Worm (Caenorhabditis elegans) whole organism, young adult: ENCODE results near the gene F53F4.17.
A peak's percentile ranks its signal among the peaks of the same experiment; 100 is the strongest.

Experiments
- F23B12.7 ChIP-seq: sonication (generic microtip); optimal IDR thresholded peaks from 2 replicates; lab custom pipeline; 2017; ENCODE audit warnings: missing genetic modification characterization, mild to moderate bottlenecking, missing compliant biosample characterization, antibody characterized with exemption, moderate library complexity; ENCODE audit not compliant: insufficient read depth
- F33H1.4 ChIP-seq: fragments of 200-800 bp; sonication (Bioruptor generic); IDR thresholded peaks from 2 replicates; pipeline ENCODE4 v1.3.6; 2022; ENCODE audit warnings: missing genetic modification reagents, missing genetic modification characterization, missing compliant biosample characterization
- T07F8.4 ChIP-seq: sonication (generic microtip); optimal IDR thresholded peaks from 2 replicates; lab custom pipeline; 2016; ENCODE audit warnings: mild to moderate bottlenecking, missing genetic modification characterization, moderate library complexity, missing compliant biosample characterization
- T26A5.8 ChIP-seq: sonication (generic microtip); optimal IDR thresholded peaks from 2 replicates; lab custom pipeline; 2016; ENCODE audit warnings: missing genetic modification characterization, missing compliant biosample characterization
- Y56A3A.18 ChIP-seq: fragments of 200-800 bp; sonication (Bioruptor generic); IDR thresholded peaks from 2 replicates; pipeline ENCODE4 v1.3.6; 2022; ENCODE audit warnings: missing genetic modification reagents, missing genetic modification characterization, missing compliant biosample characterization
- akir-1 ChIP-seq: fragments of 200-800 bp; sonication (Bioruptor generic); optimal IDR thresholded peaks from 2 replicates; lab custom pipeline; 2018; ENCODE audit warnings: mild to moderate bottlenecking, missing genetic modification characterization, moderate library complexity, missing compliant biosample characterization
- ama-1 ChIP-seq, 3 experiments: fragments of 150-350 bp in 1 of 3; sonication (generic microtip) in 2 of 3; optimal IDR thresholded peaks; 2 replicates each; lab custom pipeline; 2014 to 2018; ENCODE audit warnings: missing biosample characterization in 2 of 3, missing genetic modification characterization in 2 of 3, missing genetic modification reagents in 2 of 3
- attf-6 ChIP-seq: fragments of 200-800 bp; sonication (Bioruptor generic); IDR thresholded peaks from 2 replicates; pipeline ENCODE4 v1.3.6; 2022; ENCODE audit warnings: missing genetic modification reagents, missing genetic modification characterization, missing compliant biosample characterization
- cebp-1 ChIP-seq, 2 experiments: fragments of 200-800 bp in 1 of 2; sonication (Bioruptor generic) in 1 of 2; sonication (generic microtip) in 1 of 2; IDR thresholded peaks in 1 of 2; optimal IDR thresholded peaks in 1 of 2; 2 replicates each; pipeline versions ENCODE4 v1.3.6 to Lab custom; 2017 to 2022; ENCODE audit warnings: missing compliant biosample characterization in 2 of 2, missing genetic modification characterization in 2 of 2, mild to moderate bottlenecking in 1 of 2, missing genetic modification reagents in 1 of 2, moderate library complexity in 1 of 2
- chd-7 ChIP-seq: sonication (generic microtip); optimal IDR thresholded peaks from 2 replicates; lab custom pipeline; 2016; ENCODE audit warnings: mild to moderate bottlenecking, missing genetic modification characterization, moderate library complexity, missing compliant biosample characterization
- die-1 ChIP-seq: sonication (generic microtip); optimal IDR thresholded peaks from 2 replicates; lab custom pipeline; 2016; ENCODE audit warnings: missing genotype, mild to moderate bottlenecking, missing genetic modification characterization, missing compliant biosample characterization
- dox-1 ChIP-seq: fragments of 200-800 bp; sonication (Bioruptor generic); IDR thresholded peaks from 2 replicates; pipeline ENCODE4 v1.3.6; 2022; ENCODE audit warnings: missing genetic modification reagents, missing genetic modification characterization, missing compliant biosample characterization
- fkh-3 ChIP-seq: sonication (generic microtip); optimal IDR thresholded peaks from 2 replicates; lab custom pipeline; 2016; ENCODE audit warnings: mild to moderate bottlenecking, missing genetic modification characterization, missing compliant biosample characterization
- him-1 ChIP-seq: sonication (generic microtip); optimal IDR thresholded peaks from 2 replicates; lab custom pipeline; 2016; ENCODE audit warnings: missing genotype, missing genetic modification reagents, missing genetic modification characterization, missing compliant biosample characterization
- let-526 ChIP-seq: fragments of 200-800 bp; sonication (Bioruptor generic); IDR thresholded peaks from 2 replicates; pipeline ENCODE4 v1.3.6; 2022; ENCODE audit warnings: missing genetic modification reagents, missing genetic modification characterization, missing compliant biosample characterization
- lin-26 ChIP-seq: fragments of 200-800 bp; sonication (Bioruptor generic); IDR thresholded peaks from 2 replicates; pipeline ENCODE4 v1.3.6; 2022; ENCODE audit warnings: missing genetic modification reagents, missing genetic modification characterization, missing compliant biosample characterization
- lin-40 ChIP-seq: sonication (generic microtip); optimal IDR thresholded peaks from 2 replicates; lab custom pipeline; 2016; ENCODE audit warnings: missing genetic modification characterization, mild to moderate bottlenecking, missing compliant biosample characterization, missing genotype, missing genetic modification reagents
- lin-54 ChIP-seq: fragments of 200-800 bp; sonication (Bioruptor generic); optimal IDR thresholded peaks from 2 replicates; lab custom pipeline; 2018; ENCODE audit warnings: mild to moderate bottlenecking, missing genetic modification characterization, missing compliant biosample characterization
- lir-1 ChIP-seq: fragments of 200-800 bp; sonication (Bioruptor generic); conservative IDR thresholded peaks from 2 replicates; pipeline ENCODE4 v1.3.6; 2022; ENCODE audit warnings: missing genetic modification reagents, missing genetic modification characterization, missing compliant biosample characterization
- madf-3 ChIP-seq: fragments of 200-800 bp; sonication (Bioruptor generic); IDR thresholded peaks from 2 replicates; pipeline ENCODE4 v1.3.6; 2022; ENCODE audit warnings: missing genetic modification reagents, missing genetic modification characterization, missing compliant biosample characterization
- nfya-2 ChIP-seq: fragments of 200-800 bp; sonication (Bioruptor generic); IDR thresholded peaks from 2 replicates; pipeline ENCODE4 v1.3.6; 2022; ENCODE audit warnings: missing genetic modification reagents, missing genetic modification characterization, missing compliant biosample characterization
- nfyb-1 ChIP-seq: fragments of 200-800 bp; sonication (Bioruptor generic); IDR thresholded peaks from 2 replicates; pipeline ENCODE4 v1.3.6; 2022; ENCODE audit warnings: missing genetic modification reagents, missing genetic modification characterization, missing compliant biosample characterization
- nhr-27 ChIP-seq: fragments of 200-800 bp; sonication (Bioruptor generic); optimal IDR thresholded peaks from 2 replicates; lab custom pipeline; 2018; ENCODE audit warnings: mild to moderate bottlenecking, missing genetic modification characterization, moderate library complexity, missing compliant biosample characterization
- nhr-80 ChIP-seq: sonication (generic microtip); optimal IDR thresholded peaks from 2 replicates; lab custom pipeline; 2016; ENCODE audit warnings: missing genetic modification characterization, missing compliant biosample characterization
- pha-4 ChIP-seq: fragments of 150-350 bp; sonication (generic microtip); optimal IDR thresholded peaks from 2 replicates; lab custom pipeline; 2014; ENCODE audit warnings: missing biosample characterization, missing genetic modification reagents, missing genetic modification characterization
- sea-2 ChIP-seq: fragments of 200-800 bp; sonication (Bioruptor generic); IDR thresholded peaks from 2 replicates; pipeline ENCODE4 v1.3.6; 2022; ENCODE audit warnings: missing genetic modification characterization, missing compliant biosample characterization
- snpc-4 ChIP-seq, 5 experiments: fragments of 150-350 bp in 1 of 5; sonication (generic microtip) in 4 of 5; optimal IDR thresholded peaks; 2 replicates each; lab custom pipeline; 2014 to 2018; ENCODE audit warnings: missing genetic modification characterization in 5 of 5, missing biosample characterization in 3 of 5, antibody characterized with exemption in 2 of 5, mild to moderate bottlenecking in 2 of 5, missing compliant biosample characterization in 2 of 5, missing genotype in 2 of 5, moderate library complexity in 2 of 5, missing genetic modification reagents in 1 of 5
- unc-130 ChIP-seq: sonication (generic microtip); optimal IDR thresholded peaks from 2 replicates; lab custom pipeline; 2016; ENCODE audit warnings: missing genetic modification reagents, missing genetic modification characterization, missing compliant biosample characterization
- ztf-22 ChIP-seq: fragments of 200-800 bp; sonication (Bioruptor generic); optimal IDR thresholded peaks from 2 replicates; lab custom pipeline; 2018; ENCODE audit warnings: mild to moderate bottlenecking, missing genetic modification characterization, moderate library complexity, missing compliant biosample characterization
- ztf-3 ChIP-seq: fragments of 200-800 bp; sonication (Bioruptor generic); optimal IDR thresholded peaks from 2 replicates; lab custom pipeline; 2018; ENCODE audit warnings: mild to moderate bottlenecking, missing genetic modification characterization, missing compliant biosample characterization
- ztf-6 ChIP-seq: fragments of 200-800 bp; sonication (Bioruptor generic); IDR thresholded peaks from 2 replicates; pipeline ENCODE4 v1.3.6; 2022; ENCODE audit warnings: missing genetic modification reagents, missing genetic modification characterization, missing compliant biosample characterization

Gene F53F4.17

DNA sequence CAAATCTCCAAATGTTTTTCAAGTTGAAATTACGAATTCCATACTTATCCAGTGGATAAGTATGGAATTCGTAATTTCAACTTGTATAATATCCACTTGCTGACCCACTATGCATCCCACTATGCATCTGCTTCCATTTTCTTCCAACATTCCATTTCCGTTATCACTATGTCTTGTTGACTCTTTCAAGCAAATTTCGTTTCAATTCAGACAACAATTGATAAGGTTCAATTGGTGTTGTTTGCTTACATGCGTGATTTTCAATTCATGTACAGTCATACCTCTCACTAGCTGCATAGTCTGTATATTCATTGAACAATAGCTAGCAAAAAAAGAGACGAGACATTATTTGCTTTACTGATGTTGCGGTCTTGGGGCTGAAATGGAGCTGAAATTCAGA is 11.2 kb upstream of the F53F4.17 start:
- TF ChIP-seq nhr-80 (peak; percentile 17), let-526 (no peak), ztf-6 (GFP tag; lab: Robert Waterston, UW) (no peak), T07F8.4 (no peak), lin-40 (tag; lab: Kevin White, UChicago) (no peak), akir-1 (GFP tag; lab: Kevin White, UChicago) (no peak), ama-1 (optimal IDR thresholded peaks at IDR 0.05; lab: Kevin White, UChicago) (no peak), ama-1 (GFP tag; optimal IDR thresholded peaks at IDR 0.05; lab: Kevin White, UChicago) (no peak)

DNA sequence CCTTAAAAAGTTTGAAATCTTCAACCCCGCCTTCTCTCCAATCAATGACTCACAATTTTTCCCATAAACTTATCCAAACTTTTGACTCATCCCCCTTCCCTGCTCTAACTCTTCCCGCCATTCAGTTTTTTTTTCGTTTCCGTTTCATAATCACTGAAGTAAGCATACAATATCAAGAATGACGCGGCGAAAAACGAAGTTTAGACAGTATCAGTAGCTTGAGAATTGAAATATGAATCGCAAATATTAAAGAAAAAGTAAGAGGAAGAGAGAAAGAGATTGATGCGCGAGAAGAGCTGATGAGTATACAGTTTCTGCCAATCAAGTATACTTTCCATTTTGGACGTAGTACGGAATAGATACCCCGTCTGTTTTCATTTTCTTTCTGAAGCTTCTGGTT is 10.5 kb upstream of the F53F4.17 start:
- TF ChIP-seq nhr-80: peak; percentile 75
- TF ChIP-seq die-1 (tag; lab: Kevin White, UChicago): no peak

ce11 chrV:13578637-13579036 is 9.4 kb upstream of the F53F4.17 start, which contains the start of gene C50B8.6:
Gene C50B8.6, plus strand, starts transcription at chrV:13578972.
- peak; percentile 82 for TF ChIP-seq nhr-80
- TF ChIP-seq nfya-2 (GFP tag; lab: Robert Waterston, UW): no peak

DNA sequence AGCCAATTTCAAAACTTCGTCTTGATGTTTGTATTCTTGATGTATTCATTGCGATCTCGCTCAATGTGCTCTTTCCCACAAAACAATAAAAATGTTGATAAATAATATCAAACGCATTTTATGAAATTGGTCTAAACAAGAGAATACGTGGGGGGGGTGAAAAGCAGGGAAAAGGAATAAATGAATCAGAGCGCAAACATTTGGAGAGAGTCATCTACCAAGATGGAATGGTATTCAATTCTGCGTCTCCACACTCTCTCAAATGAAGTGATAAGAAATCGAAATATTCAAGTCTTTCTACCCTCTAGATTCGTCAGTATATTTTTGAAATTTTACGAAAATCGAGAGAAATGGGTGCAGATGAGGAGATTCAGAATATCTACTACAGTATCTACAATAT is 7.3 kb upstream of the F53F4.17 start, which contains the start of gene C50B8.5:
Gene C50B8.5 (plus strand): TSS at position 273 of the 400 bp plus-strand sequence.
- no peak for TF ChIP-seq nfyb-1
- TF ChIP-seq nhr-80: peak; percentile 46

DNA sequence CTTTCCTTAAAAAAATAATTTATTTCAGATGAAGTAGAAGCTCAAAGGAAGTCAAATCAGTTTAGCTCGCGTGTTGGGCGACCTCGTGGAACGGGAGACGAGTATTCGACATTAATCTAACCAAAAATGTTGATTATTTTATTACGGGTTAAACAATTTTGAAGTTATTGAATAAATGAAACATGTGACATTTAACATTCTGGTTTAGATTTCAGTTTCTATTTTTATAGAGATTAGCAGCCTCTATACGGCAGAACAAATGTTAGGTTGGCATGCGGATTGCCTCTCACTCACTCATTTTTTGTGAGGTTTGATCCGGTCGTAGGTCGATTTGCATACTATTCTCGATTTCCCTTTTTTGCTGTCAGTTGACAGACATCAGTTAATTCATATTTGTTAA is 3.5 kb upstream of the F53F4.17 start, which contains the start of gene F53F4.1:
Gene F53F4.1 (plus strand): TSS at position 301 of the 400 bp plus-strand sequence.
- TF ChIP-seq lin-26 (GFP tag; lab: Robert Waterston, UW) (no peak), akir-1 (GFP tag; lab: Kevin White, UChicago) (no peak), chd-7 (tag; lab: Kevin White, UChicago) (no peak), F33H1.4 (no peak), him-1 (tag; lab: Kevin White, UChicago) (no peak), dox-1 (no peak), madf-3 (GFP tag; lab: Robert Waterston, UW) (no peak)

- TF ChIP-seq Y56A3A.18 (GFP tag; lab: Robert Waterston, UW) (no peak), fkh-3 (no peak), cebp-1 (GFP tag; IDR thresholded peaks at IDR 0.05; lab: Robert Waterston, UW) (no peak), cebp-1 (tag; optimal IDR thresholded peaks at IDR 0.05; lab: Kevin White, UChicago) (no peak), F23B12.7 (tag; lab: Kevin White, UChicago) (no peak), lin-54 (GFP tag; lab: Kevin White, UChicago) (no peak), lir-1 (GFP tag; lab: Robert Waterston, UW) (no peak), ztf-3 (no peak), ztf-22 (GFP tag; lab: Kevin White, UChicago) (no peak), nhr-27 (tag; lab: Kevin White, UChicago) (no peak), snpc-4 (GFP tag; optimal IDR thresholded peaks at IDR 0.05; lab: Kevin White, UChicago) (no peak), snpc-4 (tag; optimal IDR thresholded peaks at IDR 0.05; lab: Kevin White, UChicago) (no peak), pha-4 (tag; lab: Kevin White, UChicago) (no peak), nfyb-1 (no peak), T26A5.8 (tag; lab: Kevin White, UChicago) (no peak), sea-2 (GFP tag; lab: Robert Waterston, UW) (no peak), attf-6 (GFP tag; lab: Robert Waterston, UW) (no peak), unc-130 (no peak)
These were observed 1.6 kb downstream of the F53F4.17 start, which contains the start of the genes F53F4.2 and F53F4.18 for ce11 chrV:13589494-13590176. Gene F53F4.2, minus strand, starts transcription at chrV:13589594. Gene F53F4.18, plus strand, starts transcription at chrV:13590126.
